Worm (Caenorhabditis elegans) whole organism, midembryonic: Measurements from ENCODE around the gene gst-36.

Experiments
- T22C8.4 ChIP-seq: fragments of 200-800 bp; sonication (Bioruptor generic); IDR thresholded peaks from 2 replicates; pipeline ENCODE4 v1.3.6; 2022; ENCODE audit warnings: missing genetic modification characterization, missing compliant biosample characterization
- cog-1 ChIP-seq: sonication (generic microtip); optimal IDR thresholded peaks from 2 replicates; lab custom pipeline; 2016; ENCODE audit warnings: missing genetic modification characterization, missing compliant biosample characterization
- flt-1 ChIP-seq: fragments of 200-800 bp; sonication (Bioruptor generic); IDR thresholded peaks from 2 replicates; pipeline ENCODE4 v1.3.6; 2022; ENCODE audit warnings: missing genetic modification characterization, missing compliant biosample characterization
- klf-2 ChIP-seq: fragments of 200-800 bp; sonication (Bioruptor generic); conservative IDR thresholded peaks from 2 replicates; pipeline ENCODE4 v1.3.6; 2022; ENCODE audit warnings: missing genetic modification reagents, missing genetic modification characterization, missing compliant biosample characterization
- med-1 ChIP-seq: sonication (generic microtip); optimal IDR thresholded peaks from 2 replicates; lab custom pipeline; 2017; ENCODE audit warnings: missing genetic modification characterization, mild to moderate bottlenecking, missing compliant biosample characterization, antibody characterized with exemption, missing genetic modification reagents; ENCODE audit not compliant: insufficient read depth
- ref-1 ChIP-seq: fragments of 200-800 bp; sonication (Bioruptor generic); conservative IDR thresholded peaks from 2 replicates; pipeline ENCODE4 v1.3.6; 2022; ENCODE audit warnings: missing genetic modification reagents, missing genetic modification characterization, missing compliant biosample characterization
- tab-1 ChIP-seq: fragments of 200-800 bp; sonication (Bioruptor generic); IDR thresholded peaks from 2 replicates; pipeline ENCODE4 v1.3.6; 2022; ENCODE audit warnings: missing genetic modification characterization, missing compliant biosample characterization
- ztf-23 ChIP-seq: fragments of 200-800 bp; sonication (Bioruptor generic); IDR thresholded peaks from 2 replicates; pipeline ENCODE4 v1.3.6; 2022; ENCODE audit warnings: missing genetic modification reagents, missing genetic modification characterization, missing compliant biosample characterization
- ztf-29 ChIP-seq: fragments of 200-800 bp; sonication (Bioruptor generic); IDR thresholded peaks from 2 replicates; pipeline ENCODE4 v1.3.6; 2022; ENCODE audit warnings: missing genetic modification reagents, missing genetic modification characterization, missing compliant biosample characterization

The gst-36 gene

ce11 chrX:9877117-9877516 lies 14.4 kb upstream of the gst-36 start, which contains the start of gene R07B1.9:
TSS of gene R07B1.9 (plus strand) at chrX:9877417.
- TF ChIP-seq ref-1 (GFP tag; lab: Robert Waterston, UW): no peak
- no peak for TF ChIP-seq flt-1 (GFP tag; lab: Robert Waterston, UW)
- TF ChIP-seq med-1: no peak
- no peak for TF ChIP-seq klf-2
- TF ChIP-seq tab-1: no peak
- TF ChIP-seq ztf-23: no peak
- no peak for TF ChIP-seq T22C8.4 (GFP tag; lab: Robert Waterston, UW)
- TF ChIP-seq ztf-29 (GFP tag; lab: Robert Waterston, UW): no peak
- no peak for TF ChIP-seq cog-1 (tag; lab: Kevin White, UChicago)

- TF ChIP-seq tab-1 (no peak), med-1 (no peak)
Observed at ce11 chrX:9872554-9872953, 9.8 kb upstream of the gst-36 start, which contains the start of gene R07B1.8. TSS of gene R07B1.8 (minus strand) at chrX:9872654.

- no peak for TF ChIP-seq ztf-23
- TF ChIP-seq tab-1: no peak
- TF ChIP-seq klf-2: no peak
- TF ChIP-seq ztf-29 (GFP tag; lab: Robert Waterston, UW): no peak
- TF ChIP-seq flt-1 (GFP tag; lab: Robert Waterston, UW): no peak
- no peak for TF ChIP-seq T22C8.4 (GFP tag; lab: Robert Waterston, UW)
- no peak for TF ChIP-seq med-1
- no peak for TF ChIP-seq cog-1 (tag; lab: Kevin White, UChicago)
- no peak for TF ChIP-seq ref-1 (GFP tag; lab: Robert Waterston, UW)
Observed at ce11 chrX:9869522-9869921, 6.8 kb upstream of the gst-36 start, which contains the start of gene R07B1.13. TSS of gene R07B1.13 (plus strand) at chrX:9869822.

- TF ChIP-seq klf-2: no peak
- TF ChIP-seq ref-1 (GFP tag; lab: Robert Waterston, UW): no peak
- no peak for TF ChIP-seq T22C8.4 (GFP tag; lab: Robert Waterston, UW)
- no peak for TF ChIP-seq tab-1
- TF ChIP-seq flt-1 (GFP tag; lab: Robert Waterston, UW): no peak
- TF ChIP-seq ztf-29 (GFP tag; lab: Robert Waterston, UW): no peak
- no peak for TF ChIP-seq cog-1 (tag; lab: Kevin White, UChicago)
Observed at ce11 chrX:9868820-9869219, 6.1 kb upstream of the gst-36 start, which contains the start of gene R07B1.7. TSS of gene R07B1.7 (plus strand) at chrX:9869120.

ce11 chrX:9866355-9866754 lies 3.6 kb upstream of the gst-36 start, which contains the start of gene R07B1.6:
TSS of gene R07B1.6 (plus strand) at chrX:9866655.
- TF ChIP-seq ztf-29 (GFP tag; lab: Robert Waterston, UW) (no peak), ref-1 (GFP tag; lab: Robert Waterston, UW) (no peak), cog-1 (tag; lab: Kevin White, UChicago) (no peak), tab-1 (no peak), T22C8.4 (GFP tag; lab: Robert Waterston, UW) (no peak), flt-1 (GFP tag; lab: Robert Waterston, UW) (no peak), ztf-23 (no peak), klf-2 (no peak), med-1 (no peak)

- no peak for TF ChIP-seq flt-1 (GFP tag; lab: Robert Waterston, UW)
- TF ChIP-seq ztf-29 (GFP tag; lab: Robert Waterston, UW): no peak
- TF ChIP-seq tab-1: no peak
- TF ChIP-seq klf-2: no peak
- no peak for TF ChIP-seq cog-1 (tag; lab: Kevin White, UChicago)
- TF ChIP-seq T22C8.4 (GFP tag; lab: Robert Waterston, UW): no peak
- TF ChIP-seq ref-1 (GFP tag; lab: Robert Waterston, UW): no peak
- TF ChIP-seq med-1: no peak
- TF ChIP-seq ztf-23: no peak
Observed at ce11 chrX:9858069-9858468, 4.7 kb downstream of the gst-36 start, which contains the start of gene scav-5. TSS of gene scav-5 (plus strand) at chrX:9858365.

- TF ChIP-seq tab-1: no peak
- TF ChIP-seq T22C8.4 (GFP tag; lab: Robert Waterston, UW): no peak
- no peak for TF ChIP-seq ztf-29 (GFP tag; lab: Robert Waterston, UW)
- no peak for TF ChIP-seq klf-2
- no peak for TF ChIP-seq flt-1 (GFP tag; lab: Robert Waterston, UW)
- TF ChIP-seq ref-1 (GFP tag; lab: Robert Waterston, UW): no peak
- no peak for TF ChIP-seq ztf-23
- no peak for TF ChIP-seq med-1
- no peak for TF ChIP-seq cog-1 (tag; lab: Kevin White, UChicago)
Observed at ce11 chrX:9856618-9857017, 6.1 kb downstream of the gst-36 start, which contains the start of gene R07B1.11. TSS of gene R07B1.11 (plus strand) at chrX:9856918.

- no peak for TF ChIP-seq cog-1 (tag; lab: Kevin White, UChicago)
- no peak for TF ChIP-seq ref-1 (GFP tag; lab: Robert Waterston, UW)
- no peak for TF ChIP-seq tab-1
- TF ChIP-seq ztf-29 (GFP tag; lab: Robert Waterston, UW): no peak
- TF ChIP-seq med-1: no peak
- TF ChIP-seq flt-1 (GFP tag; lab: Robert Waterston, UW): no peak
- TF ChIP-seq ztf-23: no peak
- TF ChIP-seq klf-2: no peak
Observed at ce11 chrX:9851745-9852330, 10.9 kb downstream of the gst-36 start, which contains the start of gene lec-7. TSS of gene lec-7 (plus strand) at chrX:9852041.

ce11 chrX:9850258-9850657 lies 12.5 kb downstream of the gst-36 start, which contains the start of gene lec-8:
TSS of gene lec-8 (plus strand) at chrX:9850571.
- TF ChIP-seq tab-1: no peak
- no peak for TF ChIP-seq ref-1 (GFP tag; lab: Robert Waterston, UW)
- TF ChIP-seq ztf-23: no peak
- TF ChIP-seq flt-1 (GFP tag; lab: Robert Waterston, UW): no peak
- no peak for TF ChIP-seq klf-2
- TF ChIP-seq ztf-29 (GFP tag; lab: Robert Waterston, UW): no peak
- no peak for TF ChIP-seq cog-1 (tag; lab: Kevin White, UChicago)
- TF ChIP-seq med-1: no peak
- no peak for TF ChIP-seq T22C8.4 (GFP tag; lab: Robert Waterston, UW)

- no peak for TF ChIP-seq klf-2
- TF ChIP-seq flt-1 (GFP tag; lab: Robert Waterston, UW): no peak
- no peak for TF ChIP-seq cog-1 (tag; lab: Kevin White, UChicago)
- no peak for TF ChIP-seq ztf-23
- TF ChIP-seq med-1: no peak
- TF ChIP-seq ref-1 (GFP tag; lab: Robert Waterston, UW): no peak
- TF ChIP-seq ztf-29 (GFP tag; lab: Robert Waterston, UW): no peak
- no peak for TF ChIP-seq tab-1
- TF ChIP-seq T22C8.4 (GFP tag; lab: Robert Waterston, UW): no peak
Observed at ce11 chrX:9848214-9848789, 14.5 kb downstream of the gst-36 start.
